Worm (Caenorhabditis elegans) whole organism, midembryonic: ENCODE measurements around the gene lec-8.
A peak's percentile ranks its signal among the peaks of the same experiment; 100 is the strongest.

Experiments used
- T22C8.4 ChIP-seq: fragments of 200-800 bp; sonication (Bioruptor generic); IDR thresholded peaks from 2 replicates; pipeline ENCODE4 v1.3.6; 2022; ENCODE audit warnings: missing genetic modification characterization, missing compliant biosample characterization
- cog-1 ChIP-seq: sonication (generic microtip); optimal IDR thresholded peaks from 2 replicates; lab custom pipeline; 2016; ENCODE audit warnings: missing genetic modification characterization, missing compliant biosample characterization
- flt-1 ChIP-seq: fragments of 200-800 bp; sonication (Bioruptor generic); IDR thresholded peaks from 2 replicates; pipeline ENCODE4 v1.3.6; 2022; ENCODE audit warnings: missing genetic modification characterization, missing compliant biosample characterization
- klf-2 ChIP-seq: fragments of 200-800 bp; sonication (Bioruptor generic); conservative IDR thresholded peaks from 2 replicates; pipeline ENCODE4 v1.3.6; 2022; ENCODE audit warnings: missing genetic modification reagents, missing genetic modification characterization, missing compliant biosample characterization
- med-1 ChIP-seq: sonication (generic microtip); optimal IDR thresholded peaks from 2 replicates; lab custom pipeline; 2017; ENCODE audit warnings: missing genetic modification characterization, mild to moderate bottlenecking, missing compliant biosample characterization, antibody characterized with exemption, missing genetic modification reagents; ENCODE audit not compliant: insufficient read depth
- ref-1 ChIP-seq: fragments of 200-800 bp; sonication (Bioruptor generic); conservative IDR thresholded peaks from 2 replicates; pipeline ENCODE4 v1.3.6; 2022; ENCODE audit warnings: missing genetic modification reagents, missing genetic modification characterization, missing compliant biosample characterization
- tab-1 ChIP-seq: fragments of 200-800 bp; sonication (Bioruptor generic); IDR thresholded peaks from 2 replicates; pipeline ENCODE4 v1.3.6; 2022; ENCODE audit warnings: missing genetic modification characterization, missing compliant biosample characterization
- ztf-23 ChIP-seq: fragments of 200-800 bp; sonication (Bioruptor generic); IDR thresholded peaks from 2 replicates; pipeline ENCODE4 v1.3.6; 2022; ENCODE audit warnings: missing genetic modification reagents, missing genetic modification characterization, missing compliant biosample characterization
- ztf-29 ChIP-seq: fragments of 200-800 bp; sonication (Bioruptor generic); IDR thresholded peaks from 2 replicates; pipeline ENCODE4 v1.3.6; 2022; ENCODE audit warnings: missing genetic modification reagents, missing genetic modification characterization, missing compliant biosample characterization

The lec-8 gene

DNA sequence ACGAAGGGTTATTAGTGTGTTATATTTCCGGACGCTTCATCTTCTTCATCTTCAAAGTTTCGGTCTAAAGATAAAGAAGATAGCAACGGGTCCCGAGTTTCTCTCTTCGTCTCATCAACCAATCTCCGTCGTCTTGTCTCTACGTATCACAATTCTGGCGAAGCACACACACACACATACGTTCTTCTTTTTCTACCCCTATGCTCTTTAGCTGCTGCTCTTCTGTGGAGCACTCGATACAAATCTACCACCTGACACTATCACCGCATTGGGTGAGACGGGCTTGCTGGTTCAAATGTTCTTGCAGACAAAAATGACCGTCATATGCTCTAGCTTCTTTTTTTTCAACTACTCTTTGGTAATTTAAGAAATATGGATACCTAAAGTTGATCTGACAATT is 18.0 kb upstream of the lec-8 start:
- no peak for TF ChIP-seq T22C8.4 (GFP tag; lab: Robert Waterston, UW)
- TF ChIP-seq ztf-23, result no peak
- TF ChIP-seq klf-2 (GFP tag; lab: Robert Waterston, UW), result no peak
- no peak for TF ChIP-seq flt-1
- TF ChIP-seq tab-1 (GFP tag; lab: Robert Waterston, UW), result no peak
- no peak for TF ChIP-seq med-1
- TF ChIP-seq cog-1 (tag; lab: Kevin White, UChicago), result no peak
- TF ChIP-seq ztf-29 (GFP tag; lab: Robert Waterston, UW), result no peak
- TF ChIP-seq ref-1 (GFP tag; lab: Robert Waterston, UW), result no peak

DNA sequence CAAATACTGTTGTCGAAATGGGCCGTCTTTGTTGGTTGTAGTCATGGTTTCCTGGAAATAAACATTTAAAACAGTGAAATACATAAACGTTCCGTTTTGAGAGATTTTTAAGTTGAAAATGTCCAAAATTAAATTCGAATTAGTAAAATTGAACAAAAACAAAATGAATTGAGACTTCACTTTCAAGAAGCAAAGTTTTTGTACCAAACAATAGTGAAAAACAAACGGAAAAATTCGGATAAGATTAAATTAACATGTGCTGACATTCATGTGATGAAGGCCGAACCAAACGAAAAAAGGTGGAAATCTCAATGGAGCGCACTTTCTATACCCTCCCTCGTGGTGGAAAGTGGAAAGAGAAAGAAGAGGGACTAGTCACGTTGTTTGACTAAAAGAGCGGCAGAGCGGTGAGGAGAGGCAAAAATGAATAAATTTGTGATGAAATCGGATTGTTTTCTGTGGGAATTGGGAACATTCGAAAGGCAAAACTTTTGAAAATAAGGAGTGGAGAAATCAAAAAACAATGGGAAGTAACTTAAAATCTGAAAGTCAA is 12.3 kb upstream of the lec-8 start, which contains the start of gene ipla-2:
Gene ipla-2, minus strand, starts transcription at position 51 of the 553 bp plus-strand sequence.
- no peak for TF ChIP-seq flt-1
- peak; percentile 7 for TF ChIP-seq cog-1 (tag; lab: Kevin White, UChicago)
- TF ChIP-seq klf-2 (GFP tag; lab: Robert Waterston, UW), result no peak
- no peak for TF ChIP-seq med-1

DNA sequence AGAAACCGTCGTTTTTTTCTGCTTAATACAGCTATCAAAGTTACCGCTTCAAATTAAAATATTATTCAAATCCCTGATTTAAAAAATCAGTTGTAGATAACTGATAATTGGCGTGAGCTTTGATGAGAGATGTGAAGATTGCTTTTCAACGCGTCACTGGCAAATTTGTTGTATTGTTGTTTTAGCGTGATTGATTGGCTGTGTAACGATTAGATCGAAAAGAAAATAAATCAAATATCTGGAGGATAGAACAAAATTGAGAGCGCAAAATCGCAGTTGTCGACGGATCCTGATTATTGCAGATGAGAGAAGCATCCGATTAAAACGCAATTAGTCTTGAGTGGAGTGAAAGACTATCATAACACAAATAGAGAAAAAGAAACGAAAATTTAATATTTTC is 9.5 kb upstream of the lec-8 start:
- TF ChIP-seq tab-1 (GFP tag; lab: Robert Waterston, UW), result no peak
- no peak for TF ChIP-seq cog-1 (tag; lab: Kevin White, UChicago)
- TF ChIP-seq T22C8.4 (GFP tag; lab: Robert Waterston, UW), result no peak
- TF ChIP-seq med-1, result no peak
- TF ChIP-seq ref-1 (GFP tag; lab: Robert Waterston, UW), result no peak
- TF ChIP-seq ztf-23, result no peak
- no peak for TF ChIP-seq ztf-29 (GFP tag; lab: Robert Waterston, UW)
- TF ChIP-seq flt-1, result no peak
- no peak for TF ChIP-seq klf-2 (GFP tag; lab: Robert Waterston, UW)

DNA sequence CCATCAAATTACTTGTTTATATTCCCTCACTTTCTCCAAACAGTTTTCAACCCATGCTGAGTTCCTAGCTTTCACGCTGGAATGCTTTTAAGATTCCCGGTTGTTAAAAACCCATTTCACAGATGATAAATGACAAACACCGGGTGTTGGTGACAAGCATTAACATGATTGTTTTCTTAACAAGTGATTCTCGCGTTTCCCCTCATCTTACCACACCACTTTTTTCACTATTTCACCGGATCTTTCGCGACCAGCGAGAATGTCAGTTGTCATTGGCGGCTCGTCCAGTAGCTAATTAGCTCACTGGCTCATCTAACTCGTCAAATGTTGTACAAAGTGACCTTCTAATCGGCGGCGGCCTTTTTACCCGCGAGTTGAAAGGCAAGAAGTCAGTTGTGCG is 8.3 kb upstream of the lec-8 start:
- no peak for TF ChIP-seq ztf-29 (GFP tag; lab: Robert Waterston, UW)
- no peak for TF ChIP-seq ztf-23
- TF ChIP-seq ref-1 (GFP tag; lab: Robert Waterston, UW), result no peak
- no peak for TF ChIP-seq flt-1
- TF ChIP-seq T22C8.4 (GFP tag; lab: Robert Waterston, UW), result no peak
- no peak for TF ChIP-seq tab-1 (GFP tag; lab: Robert Waterston, UW)

DNA sequence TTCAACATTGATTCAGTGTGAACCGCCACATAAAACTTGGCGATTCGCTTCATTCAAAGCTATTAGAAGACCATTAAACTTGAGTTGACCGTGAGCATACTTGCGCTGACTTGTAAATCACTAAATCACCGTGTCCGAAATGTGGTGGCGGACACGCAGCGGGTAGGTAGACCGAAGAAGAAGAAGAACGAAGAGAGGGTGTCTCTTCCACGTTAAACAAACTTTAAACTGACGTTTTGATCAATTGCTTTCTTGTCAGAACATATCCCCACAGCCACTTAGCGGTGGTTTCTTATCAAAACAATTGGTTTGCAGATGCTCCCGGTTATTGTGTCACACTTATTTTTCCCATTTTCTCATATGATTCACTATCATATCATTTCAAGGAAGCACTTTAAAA is 6.8 kb upstream of the lec-8 start:
- no peak for TF ChIP-seq T22C8.4 (GFP tag; lab: Robert Waterston, UW)
- TF ChIP-seq flt-1, result no peak

DNA sequence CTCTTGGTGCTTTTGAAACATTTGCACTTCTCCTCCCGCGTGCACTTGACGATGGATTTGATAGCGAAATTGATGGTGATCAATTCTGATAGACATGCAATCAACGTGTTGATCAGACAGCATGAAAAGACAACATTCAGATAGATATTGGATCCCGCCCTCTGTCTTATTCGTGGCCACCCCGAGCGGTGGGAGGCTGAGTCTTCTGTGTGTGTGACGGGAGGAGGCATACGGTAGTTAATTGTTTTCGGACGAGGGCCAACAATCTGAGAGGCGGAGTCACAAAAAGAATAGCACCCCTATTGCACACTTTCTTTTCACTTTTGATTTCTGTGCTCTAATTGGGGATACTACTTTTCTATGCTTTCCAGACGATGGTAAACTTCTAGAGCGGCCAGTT is 4.5 kb upstream of the lec-8 start:
- TF ChIP-seq flt-1, result no peak
- no peak for TF ChIP-seq klf-2 (GFP tag; lab: Robert Waterston, UW)
- TF ChIP-seq T22C8.4 (GFP tag; lab: Robert Waterston, UW), result no peak
- TF ChIP-seq cog-1 (tag; lab: Kevin White, UChicago), result no peak
- no peak for TF ChIP-seq ztf-29 (GFP tag; lab: Robert Waterston, UW)
- TF ChIP-seq ref-1 (GFP tag; lab: Robert Waterston, UW), result no peak
- TF ChIP-seq ztf-23, result no peak
- TF ChIP-seq tab-1 (GFP tag; lab: Robert Waterston, UW), result no peak
- TF ChIP-seq med-1, result no peak

DNA sequence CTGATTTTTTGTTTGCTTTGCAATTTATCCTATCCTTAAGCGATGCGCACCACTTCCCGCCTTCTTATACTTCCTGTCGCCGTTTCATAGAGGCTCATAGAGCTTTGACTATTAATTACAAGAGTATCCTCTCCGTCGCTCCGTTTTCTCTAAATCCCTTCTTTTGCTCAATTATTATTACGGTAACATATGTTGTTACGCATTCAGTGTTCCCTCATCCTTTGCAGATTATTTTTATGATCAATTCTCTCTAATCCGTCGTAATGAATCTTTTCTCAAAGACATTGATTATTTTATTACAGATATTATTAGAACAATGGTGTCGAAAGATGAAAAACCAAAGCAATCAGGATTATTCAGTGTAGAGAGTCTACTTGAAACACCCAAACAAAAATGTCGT is 3.4 kb upstream of the lec-8 start, which contains the start of gene vab-15:
Gene vab-15, plus strand, starts transcription at position 301 of the 400 bp plus-strand sequence.
- TF ChIP-seq tab-1 (GFP tag; lab: Robert Waterston, UW) (no peak), T22C8.4 (GFP tag; lab: Robert Waterston, UW) (no peak), ztf-23 (no peak), ref-1 (GFP tag; lab: Robert Waterston, UW) (no peak), med-1 (no peak), ztf-29 (GFP tag; lab: Robert Waterston, UW) (no peak), flt-1 (no peak), klf-2 (GFP tag; lab: Robert Waterston, UW) (no peak), cog-1 (tag; lab: Kevin White, UChicago) (no peak)

DNA sequence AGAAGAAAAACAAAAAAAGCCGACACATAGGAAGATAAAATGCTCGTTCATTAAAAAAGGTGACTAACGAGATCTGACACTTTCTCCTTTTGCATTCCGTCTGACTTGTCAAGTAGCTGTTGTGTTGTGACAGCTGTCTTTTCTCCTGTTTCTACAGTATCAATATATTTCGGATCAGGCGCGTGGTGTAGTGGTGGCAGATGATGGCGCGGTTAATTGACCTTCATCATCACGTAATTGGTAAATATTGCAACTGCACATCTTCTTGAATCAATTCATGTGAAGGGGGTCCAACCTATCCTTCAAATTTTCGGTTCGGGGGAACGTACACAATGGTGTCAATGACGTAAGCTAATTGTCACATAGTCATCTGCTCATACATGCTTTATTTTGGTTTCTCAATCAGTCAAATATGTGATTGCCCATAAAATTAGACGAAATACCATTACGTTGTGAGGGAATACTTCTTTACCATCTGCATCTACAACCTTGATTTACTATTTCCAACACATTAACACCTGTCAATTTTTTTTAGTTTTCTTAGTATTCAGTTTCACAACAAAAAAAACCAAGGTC is 2.1 kb upstream of the lec-8 start:
- TF ChIP-seq med-1, result no peak
- no peak for TF ChIP-seq ref-1 (GFP tag; lab: Robert Waterston, UW)
- no peak for TF ChIP-seq cog-1 (tag; lab: Kevin White, UChicago)
- TF ChIP-seq tab-1 (GFP tag; lab: Robert Waterston, UW), result no peak
- TF ChIP-seq T22C8.4 (GFP tag; lab: Robert Waterston, UW), result no peak
- no peak for TF ChIP-seq klf-2 (GFP tag; lab: Robert Waterston, UW)

DNA sequence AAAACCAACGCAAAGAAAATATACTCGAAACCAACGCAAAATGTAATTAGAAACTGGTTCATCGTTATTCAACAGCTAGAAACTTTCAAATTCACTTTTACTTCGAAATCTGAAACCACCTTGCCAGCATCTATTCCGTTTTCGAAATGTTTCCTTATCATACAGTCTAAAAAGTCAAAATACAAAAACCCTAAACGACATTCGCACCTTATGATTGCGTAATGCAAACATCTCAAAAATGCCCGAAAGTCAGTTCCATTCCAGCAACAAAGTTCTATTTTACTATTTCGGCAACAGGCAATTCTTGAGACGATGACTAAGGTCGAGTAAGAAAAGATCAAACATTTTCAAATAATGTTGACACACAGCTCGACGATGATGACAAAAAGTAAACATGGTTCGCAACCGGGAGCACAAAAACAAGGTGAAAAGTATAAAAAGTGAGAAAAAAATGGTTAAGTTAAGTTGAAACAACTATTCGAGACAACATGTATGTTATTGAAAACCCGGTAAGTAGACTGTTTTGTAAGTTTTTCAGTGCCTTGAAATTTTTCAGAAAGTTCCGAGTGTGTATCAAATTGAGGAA is 1.5 kb downstream of the lec-8 start, which contains the start of gene lec-7:
Gene lec-7, plus strand, starts transcription at position 297 of the 586 bp plus-strand sequence.
- TF ChIP-seq klf-2 (GFP tag; lab: Robert Waterston, UW) (no peak), tab-1 (GFP tag; lab: Robert Waterston, UW) (no peak), flt-1 (no peak), cog-1 (tag; lab: Kevin White, UChicago) (no peak)

DNA sequence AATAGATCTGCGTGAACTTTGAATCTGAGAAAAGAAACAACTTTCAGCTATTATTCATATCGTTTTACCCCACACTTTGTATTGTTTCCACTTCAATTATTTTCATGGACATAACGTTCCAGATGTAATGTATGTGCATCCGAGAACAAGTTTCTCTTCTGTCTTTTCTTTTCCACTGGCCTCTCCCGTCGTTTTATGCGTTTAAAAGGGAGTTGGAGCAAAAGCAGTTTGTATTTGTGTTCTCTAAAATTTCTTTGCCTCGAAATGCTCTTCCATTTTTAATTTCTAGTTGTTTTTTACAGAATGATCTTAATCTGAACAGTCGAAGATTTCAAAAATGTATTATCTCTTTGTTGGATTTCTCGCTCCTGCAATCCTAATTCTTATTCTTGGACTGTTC is 6.2 kb downstream of the lec-8 start, which contains the start of gene R07B1.11:
Gene R07B1.11, plus strand, starts transcription at position 301 of the 400 bp plus-strand sequence.
- TF ChIP-seq tab-1 (GFP tag; lab: Robert Waterston, UW) (no peak), flt-1 (no peak), cog-1 (tag; lab: Kevin White, UChicago) (no peak), ref-1 (GFP tag; lab: Robert Waterston, UW) (no peak)
